Fruit fly (Drosophila melanogaster) whole organism, embryonic: ENCODE data around the gene Vps13D.
A peak's percentile ranks its signal among the peaks of the same experiment; 100 is the strongest.

Source experiments
- CG10209 ChIP-seq: fragments of 200-800 bp; sonication (Bioruptor generic); optimal IDR thresholded peaks from 3 replicates; lab custom pipeline; 2017; ENCODE audit warnings: missing biosample characterization, mild to moderate bottlenecking, missing genetic modification characterization, missing genetic modification reagents
- CG12744 ChIP-seq: fragments of 200-800 bp; sonication (Bioruptor generic); optimal IDR thresholded peaks from 2 replicates; lab custom pipeline; 2016; ENCODE audit warnings: missing biosample characterization, missing genetic modification characterization
- CG13287 ChIP-seq: fragments of 200-800 bp; sonication (Bioruptor generic); IDR thresholded peaks from 2 replicates; pipeline ENCODE4 v1.3.6; 2022; ENCODE audit warnings: missing biosample characterization, missing genetic modification characterization; ENCODE audit not compliant: partially characterized antibody
- CG13424 ChIP-seq: fragments of 200-800 bp; sonication (Bioruptor generic); optimal IDR thresholded peaks from 2 replicates; lab custom pipeline; 2019; ENCODE audit warnings: missing biosample characterization, mild to moderate bottlenecking, missing genetic modification characterization, moderate library complexity
- CG15479 ChIP-seq: fragments of 200-800 bp; sonication (Bioruptor generic); optimal IDR thresholded peaks from 3 replicates; lab custom pipeline; 2019; ENCODE audit warnings: missing biosample characterization, mild to moderate bottlenecking, missing genetic modification characterization, moderate library complexity
- CG31441 ChIP-seq: fragments of 200-800 bp; sonication (Bioruptor generic); IDR thresholded peaks from 2 replicates; pipeline ENCODE4 v1.3.6; 2022; ENCODE audit warnings: missing biosample characterization, missing genetic modification characterization
- CG33213 ChIP-seq: fragments of 200-800 bp; sonication (Bioruptor generic); optimal IDR thresholded peaks from 3 replicates; lab custom pipeline; 2016; ENCODE audit warnings: missing biosample characterization, missing genetic modification characterization
- CG34422 ChIP-seq: fragments of 200-800 bp; sonication (Bioruptor generic); IDR thresholded peaks from 3 replicates; pipeline ENCODE4 v1.3.6; 2022; ENCODE audit warnings: missing biosample characterization, missing genetic modification characterization
- CG3726 ChIP-seq: fragments of 200-800 bp; sonication (Bioruptor generic); IDR thresholded peaks from 3 replicates; pipeline ENCODE4, ENCODE4 v1.3.6; 2022; ENCODE audit warnings: missing biosample characterization, missing genetic modification characterization
- CG42726 ChIP-seq: fragments of 200-800 bp; sonication (Bioruptor generic); IDR thresholded peaks from 2 replicates; pipeline ENCODE4 v1.3.6; 2022; ENCODE audit warnings: missing biosample characterization, missing genetic modification characterization; ENCODE audit not compliant: partially characterized antibody
- CG4730 ChIP-seq: fragments of 200-800 bp; sonication (Bioruptor generic); IDR thresholded peaks from 2 replicates; pipeline ENCODE4 v1.3.6; 2022; ENCODE audit warnings: missing biosample characterization, missing genetic modification characterization
- CG4820 ChIP-seq: fragments of 200-800 bp; sonication (Bioruptor generic); optimal IDR thresholded peaks from 3 replicates; lab custom pipeline; 2016; ENCODE audit warnings: missing biosample characterization, missing genetic modification characterization
- CG7271 ChIP-seq: fragments of 200-800 bp; sonication (Bioruptor generic); optimal IDR thresholded peaks from 2 replicates; lab custom pipeline; 2018; ENCODE audit warnings: missing biosample characterization, mild to moderate bottlenecking, missing genetic modification characterization, moderate library complexity
- CG7372 ChIP-seq: fragments of 200-800 bp; sonication (Bioruptor generic); IDR thresholded peaks from 2 replicates; pipeline ENCODE4 v1.3.6; 2022; ENCODE audit warnings: missing biosample characterization, missing genetic modification characterization
- CG7786 ChIP-seq: fragments of 200-800 bp; sonication (Bioruptor generic); optimal IDR thresholded peaks from 2 replicates; lab custom pipeline; 2016; ENCODE audit warnings: missing biosample characterization, missing genetic modification characterization
- CG8765 ChIP-seq: fragments of 200-800 bp; sonication (Bioruptor generic); IDR thresholded peaks from 2 replicates; pipeline ENCODE4 v1.3.6; 2022; ENCODE audit warnings: missing biosample characterization, missing genetic modification characterization
- CG9932 ChIP-seq: fragments of 200-800 bp; sonication (Bioruptor generic); IDR thresholded peaks from 2 replicates; pipeline ENCODE4 v1.3.6; 2022; ENCODE audit warnings: missing biosample characterization, missing genetic modification characterization
- CTCF ChIP-seq: fragments of 200-800 bp; sonication (Bioruptor generic); optimal IDR thresholded peaks from 2 replicates; lab custom pipeline; 2017; ENCODE audit warnings: missing biosample characterization, mild to moderate bottlenecking, missing genetic modification characterization, moderate library complexity
- Doc3 ChIP-seq: fragments of 200-800 bp; sonication (Bioruptor generic); IDR thresholded peaks from 3 replicates; pipeline ENCODE4 v1.3.6; 2022; ENCODE audit warnings: missing biosample characterization, missing genetic modification characterization; ENCODE audit not compliant: partially characterized antibody
- Fer1 ChIP-seq: fragments of 200-800 bp; sonication (Bioruptor generic); optimal IDR thresholded peaks from 2 replicates; lab custom pipeline; 2017; ENCODE audit warnings: missing biosample characterization, mild to moderate bottlenecking, missing genetic modification characterization
- Fer2 ChIP-seq: fragments of 200-800 bp; sonication (Bioruptor generic); optimal IDR thresholded peaks from 2 replicates; lab custom pipeline; 2018; ENCODE audit warnings: missing biosample characterization, mild to moderate bottlenecking, missing genetic modification characterization, moderate library complexity
- Hey ChIP-seq: fragments of 200-800 bp; sonication (Bioruptor generic); optimal IDR thresholded peaks from 3 replicates; lab custom pipeline; 2018; ENCODE audit warnings: missing biosample characterization, mild to moderate bottlenecking, missing genetic modification characterization
- Hr78 ChIP-seq, 2 experiments: fragments of 200-800 bp in 1 of 2; fragments of >200 bp in 1 of 2; sonication (Bioruptor generic) in 1 of 2; optimal IDR thresholded peaks; 2 replicates each; lab custom pipeline; 2017 to 2019; ENCODE audit warnings: missing biosample characterization in 2 of 2, missing genetic modification characterization in 2 of 2, mild to moderate bottlenecking in 1 of 2, moderate library complexity in 1 of 2
- Kr ChIP-seq: fragments of 200-800 bp; sonication (Bioruptor generic); optimal IDR thresholded peaks from 2 replicates; lab custom pipeline; 2017; ENCODE audit warnings: missing biosample characterization, mild to moderate bottlenecking, missing genetic modification characterization
- Lim3 ChIP-seq: fragments of 200-800 bp; sonication (Bioruptor generic); IDR thresholded peaks from 2 replicates; pipeline ENCODE4 v1.3.6; 2022; ENCODE audit warnings: missing biosample characterization, missing genetic modification characterization
- MTF-1 ChIP-seq: fragments of 200-800 bp; sonication (Bioruptor generic); optimal IDR thresholded peaks from 2 replicates; lab custom pipeline; 2018; ENCODE audit warnings: missing biosample characterization, mild to moderate bottlenecking, missing genetic modification characterization, borderline replicate concordance
- Med ChIP-seq: fragments of 200-800 bp; sonication (Bioruptor generic); peaks from one replicate; lab custom pipeline; 2016; ENCODE audit warnings: missing biosample characterization, missing genetic modification characterization, mild to moderate bottlenecking, inconsistent platforms, moderate library complexity
- Mes4 ChIP-seq: fragments of 200-800 bp; sonication (Bioruptor generic); optimal IDR thresholded peaks from 2 replicates; lab custom pipeline; 2016; ENCODE audit warnings: missing biosample characterization, missing genetic modification characterization
- Sin3A ChIP-seq: fragments of >200 bp; optimal IDR thresholded peaks from 2 replicates; lab custom pipeline; 2018
- Taf1 ChIP-seq: fragments of 200-800 bp; sonication (Bioruptor generic); IDR thresholded peaks from 2 replicates; pipeline ENCODE4 v1.3.6; 2022; ENCODE audit warnings: missing biosample characterization, missing genetic modification characterization
- az2 ChIP-seq: fragments of 200-800 bp; sonication (Bioruptor generic); optimal IDR thresholded peaks from 3 replicates; lab custom pipeline; 2016; ENCODE audit warnings: missing biosample characterization, missing genetic modification characterization
- cas ChIP-seq: fragments of 200-800 bp; sonication (Bioruptor generic); IDR thresholded peaks from 2 replicates; pipeline ENCODE4 v1.3.6; 2022; ENCODE audit warnings: missing biosample characterization, missing genetic modification characterization
- chinmo ChIP-seq: fragments of 200-800 bp; sonication (Bioruptor generic); IDR thresholded peaks from 4 replicates; pipeline ENCODE4 v1.3.6; 2022; ENCODE audit warnings: missing biosample characterization, missing genetic modification characterization; ENCODE audit not compliant: partially characterized antibody
- crol ChIP-seq: fragments of 200-800 bp; sonication (Bioruptor generic); IDR thresholded peaks from 2 replicates; pipeline ENCODE4 v1.3.6; 2022; ENCODE audit warnings: missing biosample characterization, missing genetic modification characterization
- crp ChIP-seq, 2 experiments: fragments of 200-800 bp; sonication (Bioruptor generic); optimal IDR thresholded peaks; 2 replicates in 1 of 2; 3 replicates in 1 of 2; lab custom pipeline; 2017; ENCODE audit warnings: missing biosample characterization in 2 of 2, missing genetic modification characterization in 2 of 2, mild to moderate bottlenecking in 1 of 2, moderate library complexity in 1 of 2
- da ChIP-seq: fragments of 200-800 bp; sonication (Bioruptor generic); optimal IDR thresholded peaks from 2 replicates; lab custom pipeline; 2016; ENCODE audit warnings: missing biosample characterization, missing genetic modification characterization
- dati ChIP-seq: fragments of 200-800 bp; sonication (Bioruptor generic); IDR thresholded peaks from 2 replicates; pipeline ENCODE4 v1.3.6; 2022; ENCODE audit warnings: missing biosample characterization, missing genetic modification characterization
- dmrt99B ChIP-seq: fragments of 200-800 bp; sonication (Bioruptor generic); optimal IDR thresholded peaks from 2 replicates; lab custom pipeline; 2018; ENCODE audit warnings: missing biosample characterization, mild to moderate bottlenecking, missing genetic modification characterization, moderate library complexity
- gsb-n ChIP-seq: fragments of 200-800 bp; sonication (Bioruptor generic); optimal IDR thresholded peaks from 3 replicates; lab custom pipeline; 2018; ENCODE audit warnings: missing biosample characterization, mild to moderate bottlenecking, missing genetic modification characterization
- gt ChIP-seq: fragments of 200-800 bp; sonication (Bioruptor generic); IDR thresholded peaks from 2 replicates; pipeline ENCODE4 v1.3.6; 2022; ENCODE audit warnings: missing biosample characterization, missing genetic modification characterization
- klu ChIP-seq: fragments of 200-800 bp; sonication (Bioruptor generic); IDR thresholded peaks from 2 replicates; pipeline ENCODE4 v1.3.6; 2022; ENCODE audit warnings: missing biosample characterization, missing genetic modification characterization
- lbe ChIP-seq: fragments of 200-800 bp; sonication (Bioruptor generic); optimal IDR thresholded peaks from 2 replicates; lab custom pipeline; 2016; ENCODE audit warnings: missing biosample characterization, mild to moderate bottlenecking, missing genetic modification characterization
- mam ChIP-seq: fragments of 200-800 bp; sonication (Bioruptor generic); optimal IDR thresholded peaks from 3 replicates; lab custom pipeline; 2016; ENCODE audit warnings: missing biosample characterization, missing genetic modification characterization
- mirr ChIP-seq: fragments of 200-800 bp; sonication (Bioruptor generic); optimal IDR thresholded peaks from 3 replicates; lab custom pipeline; 2018; ENCODE audit warnings: missing biosample characterization, mild to moderate bottlenecking, missing genetic modification characterization
- oc ChIP-seq: fragments of 200-800 bp; sonication (Bioruptor generic); optimal IDR thresholded peaks from 2 replicates; lab custom pipeline; 2018; ENCODE audit warnings: missing biosample characterization, mild to moderate bottlenecking, missing genetic modification characterization, moderate library complexity
- sc ChIP-seq, 3 experiments: fragments of >200 bp in 2 of 3; fragments of 200-800 bp in 1 of 3; sonication (Bioruptor generic) in 1 of 3; optimal IDR thresholded peaks; 2 replicates in 2 of 3; 3 replicates in 1 of 3; lab custom pipeline; 2017; ENCODE audit warnings: mild to moderate bottlenecking in 1 of 3, missing biosample characterization in 1 of 3, missing genetic modification characterization in 1 of 3, missing genetic modification reagents in 1 of 3
- sisA ChIP-seq: fragments of 200-800 bp; sonication (Bioruptor generic); IDR thresholded peaks from 2 replicates; pipeline ENCODE4 v1.3.6; 2022; ENCODE audit warnings: missing biosample characterization, missing genetic modification characterization
- sug ChIP-seq: fragments of 200-800 bp; optimal IDR thresholded peaks from 2 replicates; lab custom pipeline; 2019; ENCODE audit warnings: missing biosample characterization, mild to moderate bottlenecking, missing genetic modification characterization, moderate library complexity
- tll ChIP-seq, 2 experiments: fragments of 200-800 bp in 1 of 2; fragments of >200 bp in 1 of 2; sonication (Bioruptor generic) in 1 of 2; optimal IDR thresholded peaks; 2 replicates each; lab custom pipeline; 2017 to 2019; ENCODE audit warnings: missing biosample characterization in 2 of 2, missing genetic modification characterization in 2 of 2, mild to moderate bottlenecking in 1 of 2, moderate library complexity in 1 of 2
- twi ChIP-seq: fragments of 200-800 bp; optimal IDR thresholded peaks from 2 replicates; lab custom pipeline; 2019; ENCODE audit warnings: missing biosample characterization, mild to moderate bottlenecking, missing genetic modification characterization, moderate library complexity
- zfh1 ChIP-seq: fragments of 200-800 bp; sonication (Bioruptor generic); IDR thresholded peaks from 3 replicates; pipeline ENCODE4 v1.3.6; 2022; ENCODE audit warnings: missing biosample characterization, missing genetic modification characterization

Vps13D gene

dm6 chr3L:12727212-12727611 is 27.6 kb upstream of the Vps13D start:
- TF ChIP-seq Med (no peak), gt (GFP tag; lab: Robert Waterston, UW) (no peak), CG15479 (GFP tag; lab: Kevin White, UChicago) (no peak), az2 (GFP tag; lab: Kevin White, UChicago) (no peak), CG13287 (GFP tag; lab: Robert Waterston, UW) (no peak), CTCF (no peak), CG3726 (GFP tag; lab: Robert Waterston, UW) (no peak), crol (GFP tag; lab: Robert Waterston, UW) (peak; percentile 57; the same call in 1 of the 2 replicates), mirr (GFP tag; lab: Kevin White, UChicago) (peak; percentile 8), Mes4 (GFP tag; lab: Kevin White, UChicago) (no peak), oc (tag; lab: Kevin White, UChicago) (peak; percentile 8), lbe (GFP tag; lab: Kevin White, UChicago) (no peak), da (no peak), Hey (tag; lab: Kevin White, UChicago) (peak; percentile 82), CG8765 (GFP tag; lab: Robert Waterston, UW) (no peak), crp (GFP tag; optimal IDR thresholded peaks at IDR 0.05; lab: Kevin White, UChicago) (no peak), CG7372 (no peak), sug (tag; lab: Kevin White, UChicago) (no peak), CG4730 (GFP tag; lab: Robert Waterston, UW) (no peak), mam (no peak), CG34422 (GFP tag; lab: Robert Waterston, UW) (no peak), twi (peak; percentile 19), klu (GFP tag; lab: Robert Waterston, UW) (no peak), gsb-n (tag; lab: Kevin White, UChicago) (peak; percentile 66), Kr (GFP tag; lab: Kevin White, UChicago) (peak; percentile 37), CG31441 (GFP tag; lab: Robert Waterston, UW) (no peak), CG13424 (tag; lab: Kevin White, UChicago) (no peak), CG7271 (no peak), CG7786 (GFP tag; lab: Kevin White, UChicago) (no peak), cas (GFP tag; lab: Robert Waterston, UW) (no peak), sisA (GFP tag; lab: Robert Waterston, UW) (no peak), zfh1 (no peak), Fer2 (no peak)

DNA sequence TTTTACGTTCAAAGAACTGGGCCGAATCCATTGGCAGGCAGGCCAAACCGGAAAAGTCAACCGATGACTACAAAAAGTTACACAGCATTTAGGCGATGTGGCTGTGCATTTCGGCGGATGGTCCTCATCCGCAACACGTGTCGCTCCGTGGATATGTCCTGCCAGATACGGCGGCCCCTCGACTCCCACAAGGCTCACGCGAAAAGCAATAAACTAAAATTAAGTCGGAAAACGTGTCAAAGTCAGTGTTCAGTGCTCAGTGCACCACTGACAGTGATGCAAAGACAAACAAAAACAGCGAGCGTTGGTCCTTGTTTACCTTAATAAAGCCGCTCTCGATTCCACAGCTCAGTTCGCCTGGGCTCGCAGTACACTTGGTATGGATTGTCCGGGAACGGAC is 25.2 kb upstream of the Vps13D start:
- TF ChIP-seq CG9932 (GFP tag; lab: Robert Waterston, UW) (no peak), Taf1 (GFP tag; lab: Robert Waterston, UW) (no peak), sc (optimal IDR thresholded peaks at IDR 0.05; lab: Kevin White, UChicago) (no peak), sc (GFP tag; optimal IDR thresholded peaks at IDR 0.05; lab: Kevin White, UChicago) (no peak), Hr78 (GFP tag; optimal IDR thresholded peaks at IDR 0.05; lab: Kevin White, UChicago) (no peak), oc (tag; lab: Kevin White, UChicago) (peak; percentile 8), Sin3A (lab: Kevin White, UChicago) (no peak), CG33213 (GFP tag; lab: Kevin White, UChicago) (no peak), MTF-1 (GFP tag; lab: Kevin White, UChicago) (no peak), CG10209 (GFP tag; lab: Kevin White, UChicago) (no peak), CG34422 (GFP tag; lab: Robert Waterston, UW) (no peak), Fer1 (GFP tag; lab: Kevin White, UChicago) (no peak), Doc3 (GFP tag; lab: Robert Waterston, UW) (no peak), CG12744 (GFP tag; lab: Kevin White, UChicago) (no peak), CG42726 (GFP tag; lab: Robert Waterston, UW) (no peak), CG3726 (GFP tag; lab: Robert Waterston, UW) (no peak), dmrt99B (no peak), tll (GFP tag; optimal IDR thresholded peaks at IDR 0.05; lab: Kevin White, UChicago) (peak in 1 of 2 experiments; percentile 90), CG4820 (GFP tag; lab: Kevin White, UChicago) (no peak), Lim3 (no peak), dati (GFP tag; lab: Robert Waterston, UW) (no peak), chinmo (GFP tag; lab: Robert Waterston, UW) (0 out of 4 replicates have a peak, but pooled peaks have one; percentile 19), Hey (tag; lab: Kevin White, UChicago) (peak; percentile 97)
